Worm (Caenorhabditis elegans) whole organism, dauer: ENCODE measurements around the gene nlp-81.
"Not testable (repeated sequence)": the region's sequence is repeated elsewhere in the genome, so short reads cannot be mapped to it uniquely, and the experiment has no call there.

Experiments
- unc-62 ChIP-seq: sonication (generic microtip); optimal IDR thresholded peaks from 2 replicates; lab custom pipeline; 2017; ENCODE audit warnings: missing biosample characterization, missing genetic modification reagents, missing genetic modification characterization

The nlp-81 gene

DNA sequence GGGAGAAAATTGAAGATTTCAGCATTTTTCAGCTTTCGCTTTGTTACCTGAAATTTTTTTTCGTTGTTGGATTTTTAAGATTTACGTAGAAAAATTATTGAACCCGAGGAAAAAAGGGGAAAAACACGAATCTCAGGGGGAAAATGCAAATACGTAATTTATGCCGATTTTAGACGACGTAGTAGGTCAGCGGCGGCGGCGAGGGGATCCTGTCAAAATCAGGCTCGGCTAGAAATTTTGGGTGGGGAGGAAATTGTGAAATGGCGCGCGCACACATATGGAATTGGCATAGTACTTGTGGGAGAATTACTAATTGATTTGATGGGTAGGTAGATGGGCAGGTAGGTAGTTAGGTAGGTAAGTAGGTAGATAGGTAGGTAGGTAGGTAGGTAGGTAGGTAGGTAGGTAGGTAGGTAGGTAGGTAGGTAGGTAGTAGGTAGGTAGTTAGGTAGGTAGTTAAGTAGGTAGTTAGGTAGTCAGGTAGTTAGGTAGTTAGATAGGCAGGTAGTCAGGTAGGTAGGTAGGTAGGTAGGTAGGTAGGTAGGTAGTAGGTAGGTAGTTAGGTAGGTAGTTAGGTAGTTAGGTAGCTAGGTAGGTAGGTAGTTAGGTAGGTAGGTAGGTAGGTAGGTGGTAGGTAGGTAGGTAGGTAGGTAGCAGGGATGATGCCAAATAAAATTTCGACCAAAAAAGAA is at the start of gene nlp-81:
Gene nlp-81, minus strand, starts transcription at position 51 of the 692 bp plus-strand sequence.
- no peak for TF ChIP-seq unc-62 (GFP tag; lab: Kevin White, UChicago)

DNA sequence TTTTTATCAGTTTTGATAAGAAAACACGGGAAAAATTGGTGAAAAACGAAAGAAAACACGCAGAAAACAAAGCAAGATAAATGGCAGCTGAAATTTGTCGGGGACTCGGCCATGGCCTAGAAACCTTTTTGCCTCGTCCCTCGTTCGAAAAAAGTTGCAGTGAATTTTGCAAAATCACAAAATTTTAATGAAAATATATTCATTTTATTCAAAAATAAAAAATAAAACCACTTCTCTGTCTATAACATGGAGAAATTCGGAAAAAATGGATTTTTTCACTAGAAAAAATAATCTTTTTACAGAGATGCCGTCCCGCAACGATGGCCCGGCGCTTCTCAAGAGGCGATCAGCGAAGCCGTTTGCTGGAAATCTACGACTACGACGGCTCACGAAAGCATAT is 46.2 kb upstream of the nlp-81 start, which contains the start of gene Y67D8A.2:
Gene Y67D8A.2, plus strand, starts transcription at position 301 of the 400 bp plus-strand sequence.
- TF ChIP-seq unc-62 (GFP tag; lab: Kevin White, UChicago), result no peak

DNA sequence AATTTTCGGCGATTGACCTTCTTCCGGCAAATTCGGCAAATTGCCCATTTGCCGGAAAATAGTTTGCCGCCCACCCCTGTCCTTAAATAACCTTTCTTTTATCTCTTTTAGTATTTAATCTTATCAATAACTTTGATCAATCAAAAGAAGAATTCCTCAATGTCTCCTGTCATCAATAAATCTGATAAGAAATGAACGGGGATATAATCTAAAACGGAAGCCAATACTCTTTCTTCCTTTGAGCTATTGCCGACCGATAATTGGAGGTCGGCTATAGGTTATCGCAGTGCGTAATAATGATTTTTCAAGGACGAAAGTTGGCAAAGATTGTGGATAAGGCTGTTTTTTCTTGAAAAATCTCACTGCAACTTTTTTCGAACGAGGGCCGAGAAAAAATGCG is 45.2 kb upstream of the nlp-81 start:
- TF ChIP-seq unc-62 (GFP tag; lab: Kevin White, UChicago), result no peak

DNA sequence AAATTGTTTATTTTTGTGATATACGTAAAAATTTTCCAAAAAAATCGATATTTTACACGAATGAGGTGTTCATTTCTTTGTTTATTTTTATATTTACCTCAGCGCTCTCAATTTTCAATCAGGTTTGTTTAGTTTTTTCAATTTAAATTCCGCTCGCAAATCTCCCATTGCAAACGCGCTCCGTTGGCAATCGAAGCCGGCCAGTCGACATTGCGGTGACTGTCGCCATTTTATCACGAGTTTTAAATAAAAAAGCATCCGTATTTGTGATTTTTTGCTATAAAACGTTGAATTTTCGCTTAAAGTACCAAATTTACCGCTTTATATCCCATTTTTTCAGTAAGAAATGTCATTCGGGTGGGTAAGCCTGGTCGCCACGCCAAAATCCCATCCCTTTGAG is 37.5 kb upstream of the nlp-81 start, which contains the start of gene slmp-1:
Gene slmp-1, plus strand, starts transcription at position 335 of the 400 bp plus-strand sequence.
- no peak for TF ChIP-seq unc-62 (GFP tag; lab: Kevin White, UChicago)

DNA sequence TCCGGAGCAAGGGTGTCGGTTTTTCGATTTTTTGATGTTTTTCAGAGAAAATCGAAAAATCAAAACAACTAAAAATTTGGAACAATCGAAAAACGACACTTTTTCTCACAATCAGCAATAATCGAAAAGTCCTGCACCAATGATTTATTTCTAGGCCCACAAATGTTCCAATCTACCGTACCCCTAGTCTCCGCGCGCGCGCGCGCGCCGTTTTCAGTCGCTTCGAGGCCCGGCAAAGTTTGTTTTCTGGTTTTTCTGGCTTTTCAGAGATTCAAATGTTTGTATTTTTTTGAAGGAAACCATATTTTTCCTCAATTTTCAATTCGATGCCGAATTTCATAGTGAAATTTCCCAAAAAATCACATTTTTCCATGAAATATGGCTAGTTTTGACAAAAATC is 36.0 kb upstream of the nlp-81 start:
- TF ChIP-seq unc-62 (GFP tag; lab: Kevin White, UChicago), result no peak

DNA sequence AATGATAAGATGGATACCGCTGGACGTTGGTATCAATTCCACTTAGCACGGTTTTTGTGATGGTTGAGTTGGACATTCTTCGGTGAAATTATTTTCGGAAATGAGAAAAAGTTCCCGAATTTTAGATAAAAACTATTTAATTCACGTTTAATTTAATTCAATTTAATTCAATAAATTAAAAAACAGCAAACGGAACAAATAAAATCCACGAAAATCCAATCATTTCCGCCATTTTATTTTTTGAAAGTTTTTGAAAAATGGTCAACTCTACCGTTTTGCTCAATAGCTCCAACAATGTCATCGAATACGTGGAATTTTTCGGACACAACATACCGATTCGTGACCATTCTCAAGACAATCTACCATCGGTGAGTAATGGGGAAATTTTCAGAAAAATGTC is 26.2 kb upstream of the nlp-81 start, which contains the start of the genes Y67D8B.3 and Y67D8B.5:
Gene Y67D8B.3, minus strand, starts transcription at position 101 of the 400 bp plus-strand sequence.
Gene Y67D8B.5, plus strand, starts transcription at position 233 of the 400 bp plus-strand sequence.
- TF ChIP-seq unc-62 (GFP tag; lab: Kevin White, UChicago), result no peak

DNA sequence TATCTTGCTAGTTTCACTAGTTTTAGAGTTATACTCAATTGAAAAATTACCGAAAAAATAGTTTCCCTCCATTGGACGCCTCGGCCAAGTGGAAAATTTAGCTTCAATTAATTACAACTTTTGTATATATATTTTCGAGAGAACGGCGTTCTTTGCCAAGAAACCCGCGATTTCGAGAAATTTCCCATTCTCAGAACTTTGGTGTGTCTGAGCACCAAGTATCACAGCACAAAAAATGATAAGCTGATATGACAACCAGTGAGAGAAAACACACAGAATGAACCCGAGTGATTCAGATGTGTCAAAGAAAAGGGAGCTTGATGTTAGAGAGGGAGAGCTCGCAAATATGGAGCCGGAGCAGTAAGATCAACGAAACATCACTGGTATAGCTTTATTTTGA is 23.1 kb upstream of the nlp-81 start:
- TF ChIP-seq unc-62 (GFP tag; lab: Kevin White, UChicago), result no peak

DNA sequence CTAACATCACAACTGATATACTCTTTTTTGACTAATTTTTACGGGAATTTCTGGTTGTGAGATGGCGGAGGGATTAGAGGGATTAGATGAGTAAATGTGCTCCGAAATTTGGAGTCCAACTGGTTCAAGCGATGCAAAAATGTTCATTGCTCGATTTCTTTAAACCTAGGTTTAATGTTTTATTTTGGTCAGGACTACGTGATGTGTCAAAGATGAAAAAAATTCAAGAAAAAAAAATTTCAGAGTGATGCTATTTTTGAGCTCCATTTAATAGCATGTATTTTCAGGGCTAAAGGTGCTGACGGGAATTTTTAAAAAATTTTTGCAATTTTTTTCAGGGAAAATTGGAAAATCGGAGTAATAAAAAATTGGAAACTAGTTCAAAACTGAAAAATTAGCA is 20.4 kb upstream of the nlp-81 start:
- TF ChIP-seq unc-62 (GFP tag; lab: Kevin White, UChicago), result no peak

DNA sequence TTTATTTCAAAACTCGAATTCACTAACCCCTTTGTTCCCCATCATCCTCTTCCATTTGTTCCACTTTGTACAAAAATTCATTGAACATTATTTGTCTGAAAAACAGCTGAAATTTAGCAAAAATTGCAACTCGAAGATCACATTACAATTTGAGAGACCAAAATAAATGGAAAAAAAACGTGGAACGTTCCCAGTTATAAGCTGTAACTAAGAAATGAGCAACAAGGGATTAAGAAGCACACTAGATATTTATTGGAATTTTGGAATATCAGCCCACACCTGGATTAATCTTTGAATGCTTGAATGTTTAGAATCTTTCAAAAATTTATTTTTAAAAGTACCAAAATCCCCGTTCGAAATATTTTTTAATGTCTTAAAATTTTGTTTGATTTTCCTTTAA is 15.5 kb upstream of the nlp-81 start, which contains the start of gene Y67D8B.2:
Gene Y67D8B.2, minus strand, starts transcription at position 101 of the 400 bp plus-strand sequence.
- TF ChIP-seq unc-62 (GFP tag; lab: Kevin White, UChicago), result no peak

DNA sequence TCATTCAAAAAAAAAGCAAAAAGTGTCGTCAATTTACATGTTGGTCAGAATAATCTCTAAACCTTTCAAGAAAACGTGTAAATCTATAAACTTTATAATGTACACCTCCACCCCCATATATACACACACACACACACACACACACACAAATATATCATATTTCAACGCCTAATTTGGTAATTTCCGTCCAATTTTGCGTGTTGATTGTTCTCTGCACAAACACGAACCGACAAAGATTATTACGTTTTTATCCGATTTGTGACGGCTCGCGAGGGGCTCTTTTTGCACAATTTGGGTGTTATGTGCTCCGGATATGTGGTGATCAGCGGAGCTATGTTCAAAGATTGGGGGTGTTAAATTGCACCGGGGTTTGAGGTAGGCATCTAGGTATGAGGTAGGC is 7.0 kb upstream of the nlp-81 start:
- no peak for TF ChIP-seq unc-62 (GFP tag; lab: Kevin White, UChicago)

DNA sequence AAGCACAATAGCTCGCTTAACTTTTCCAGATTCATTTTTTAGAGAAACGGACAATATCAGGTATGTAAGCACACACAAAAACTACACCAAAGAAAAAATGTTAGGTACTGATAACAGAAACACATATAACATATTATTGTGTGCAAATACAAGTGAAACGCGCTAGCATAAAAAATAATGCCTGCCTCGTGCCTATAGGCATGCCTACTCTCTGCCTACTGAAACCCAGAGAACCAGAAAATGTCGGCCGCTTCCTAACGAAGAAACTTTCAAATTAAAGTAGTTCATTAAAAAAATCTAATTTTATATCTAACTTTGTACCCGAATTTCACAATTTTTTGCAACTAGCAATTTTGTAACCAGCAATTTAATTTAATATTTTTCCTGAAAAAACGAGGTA is 3.4 kb downstream of the nlp-81 start, which contains the start of gene Y67D8B.1:
Gene Y67D8B.1, minus strand, starts transcription at position 101 of the 400 bp plus-strand sequence.
- TF ChIP-seq unc-62 (GFP tag; lab: Kevin White, UChicago), result not testable (repeated sequence)

DNA sequence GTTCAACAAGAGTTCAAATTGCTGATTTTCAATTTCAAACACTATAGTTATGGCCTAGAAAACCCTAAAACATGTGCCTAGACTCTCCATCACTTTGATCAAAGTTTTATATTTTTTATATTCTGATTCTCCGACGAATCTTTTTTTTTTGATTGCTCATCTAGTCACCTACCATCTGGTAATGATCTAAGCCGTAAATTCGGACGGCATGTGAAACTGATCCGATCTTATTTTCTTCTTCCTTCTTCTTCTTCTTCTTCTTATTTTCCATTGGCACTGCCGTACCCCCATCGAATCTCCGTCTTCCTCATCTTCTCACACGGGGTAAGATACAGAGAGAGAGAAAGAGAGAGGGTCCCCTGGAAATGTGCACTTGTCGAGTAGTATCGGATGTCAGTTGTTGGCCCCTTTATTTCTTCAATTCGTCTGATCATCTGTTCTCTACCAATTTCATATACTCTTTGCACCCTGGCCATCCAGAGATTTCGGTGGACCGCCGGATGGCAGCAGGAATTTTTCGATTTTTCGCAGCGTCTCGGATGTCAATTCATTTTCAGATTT is 7.2 kb downstream of the nlp-81 start:
- TF ChIP-seq unc-62 (GFP tag; lab: Kevin White, UChicago), result no peak

DNA sequence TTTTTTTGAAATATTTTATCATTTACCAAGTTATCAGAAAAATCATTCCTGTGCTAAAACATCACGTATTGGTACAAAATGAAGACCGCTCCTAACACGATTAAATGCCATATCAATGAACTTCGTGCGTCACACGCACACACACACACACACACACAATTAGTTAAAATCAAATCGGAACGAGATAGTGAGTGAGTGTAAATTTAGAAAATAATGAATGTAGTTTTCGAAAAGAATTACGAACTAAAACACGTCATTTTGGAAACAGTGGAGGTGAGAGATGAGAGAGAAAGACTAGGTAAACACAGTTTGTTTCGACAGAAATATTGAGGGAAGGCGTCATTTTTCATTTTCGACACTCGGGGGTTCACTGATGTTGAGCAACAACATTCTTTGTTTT is 9.0 kb downstream of the nlp-81 start:
- TF ChIP-seq unc-62 (GFP tag; lab: Kevin White, UChicago), result no peak

DNA sequence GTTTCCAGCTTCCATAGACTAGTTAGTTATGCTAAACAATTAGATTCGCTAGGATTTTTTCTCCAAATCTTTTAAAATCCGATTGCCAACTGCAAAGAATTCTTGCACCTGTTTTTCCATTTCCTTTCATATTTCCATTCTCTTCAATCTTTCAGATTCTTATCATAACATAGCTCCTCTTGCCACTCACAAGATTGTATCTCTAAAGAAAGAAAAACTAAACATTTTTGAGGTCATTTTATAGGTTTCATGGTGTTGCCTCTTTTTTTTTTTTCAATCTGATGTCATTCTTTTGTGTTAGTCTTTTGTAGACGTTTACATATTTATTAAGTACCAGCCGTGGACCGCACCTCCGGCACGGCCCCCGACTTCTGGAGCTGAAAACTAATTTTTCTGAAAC is 10.6 kb downstream of the nlp-81 start:
- TF ChIP-seq unc-62 (GFP tag; lab: Kevin White, UChicago), result no peak

DNA sequence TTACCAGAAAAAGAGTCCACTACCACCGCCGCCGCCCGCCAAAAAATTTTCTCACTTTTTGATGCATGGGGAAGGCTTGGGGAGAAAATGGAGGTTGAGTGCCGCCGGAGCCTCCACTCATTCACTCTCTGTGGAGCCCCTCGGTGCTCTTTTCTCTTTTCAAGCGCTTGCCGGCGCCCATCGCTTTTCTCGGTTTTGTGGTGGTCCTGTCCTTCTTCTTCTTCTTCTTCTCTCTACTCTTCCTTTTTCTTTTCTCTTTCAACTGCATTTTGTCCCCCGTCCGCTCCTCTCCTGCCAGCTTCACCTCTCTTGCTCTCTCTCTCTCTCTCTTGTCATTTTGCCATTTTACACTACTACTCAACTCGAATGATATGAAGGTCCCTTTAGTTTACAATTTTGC is 12.4 kb downstream of the nlp-81 start:
- no peak for TF ChIP-seq unc-62 (GFP tag; lab: Kevin White, UChicago)

DNA sequence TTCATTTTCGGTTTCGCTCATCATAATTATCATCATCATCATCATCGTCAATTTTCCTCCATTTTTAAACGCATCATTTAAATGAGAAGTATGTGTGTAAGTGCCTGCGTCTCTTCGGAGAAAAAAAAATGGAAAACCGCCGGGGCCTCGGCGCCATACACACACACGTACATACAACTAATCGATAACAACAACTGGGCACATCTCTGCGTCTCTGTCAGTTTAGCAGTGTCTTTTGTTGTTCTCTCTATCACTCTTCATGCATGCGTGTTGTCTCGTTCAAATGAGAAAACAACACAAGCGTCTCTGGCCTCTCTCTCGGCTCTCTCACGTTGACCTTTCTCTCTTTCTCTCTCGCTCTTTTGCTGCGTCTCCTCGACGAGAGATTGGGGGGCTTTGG is 15.1 kb downstream of the nlp-81 start:
- no peak for TF ChIP-seq unc-62 (GFP tag; lab: Kevin White, UChicago)

DNA sequence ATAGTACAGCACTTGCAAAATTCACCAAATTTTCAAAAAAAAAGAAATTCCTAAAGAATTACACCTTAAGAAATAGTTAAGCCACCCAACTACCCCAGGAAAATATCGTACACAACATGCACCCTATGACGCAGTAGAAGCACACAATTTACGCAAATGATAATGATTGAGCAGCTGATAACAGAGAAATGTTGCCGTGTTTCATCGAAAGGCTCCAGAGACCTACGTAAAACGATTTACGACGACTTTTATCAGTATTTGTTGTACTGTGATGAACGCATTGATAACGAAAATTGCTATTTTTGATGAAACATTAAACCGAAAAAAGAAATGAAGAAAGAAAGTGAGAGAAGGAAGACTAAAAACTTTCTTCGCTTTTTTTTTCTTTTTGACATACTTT is 17.7 kb downstream of the nlp-81 start:
- no peak for TF ChIP-seq unc-62 (GFP tag; lab: Kevin White, UChicago)
